Fruit fly (Drosophila melanogaster): ENCODE results near the gene CheB93b.

CheB93b gene

dm6 chr3R:21408823-21409222, at the start of gene CheB93b:
CheB93b (plus strand) TSS chr3R:21409123.
- TF ChIP-seq usp (GFP tag; optimal IDR thresholded peaks at IDR 0.05), result no peak
- no peak for TF ChIP-seq psq (optimal IDR thresholded peaks at IDR 0.05)
- TF ChIP-seq pan (optimal IDR thresholded peaks at IDR 0.05), result no peak
- TF ChIP-seq CG8478 (optimal IDR thresholded peaks at IDR 0.05), result no peak
- no peak for TF ChIP-seq EcR (GFP tag; optimal IDR thresholded peaks at IDR 0.05)
- TF ChIP-seq Dll (optimal IDR thresholded peaks at IDR 0.05), result no peak

dm6 chr3R:21359375-21360191, 49.3 kb upstream of the CheB93b start:
- no peak for TF ChIP-seq CG8478 (optimal IDR thresholded peaks at IDR 0.05)
- no peak for TF ChIP-seq psq (optimal IDR thresholded peaks at IDR 0.05)

dm6 chr3R:21360192-21360535, 48.8 kb upstream of the CheB93b start:
- no peak for TF ChIP-seq psq (optimal IDR thresholded peaks at IDR 0.05)
- no peak for TF ChIP-seq usp (GFP tag; optimal IDR thresholded peaks at IDR 0.05)
- TF ChIP-seq pan (optimal IDR thresholded peaks at IDR 0.05), result no peak
- no peak for TF ChIP-seq CG8478 (optimal IDR thresholded peaks at IDR 0.05)
- TF ChIP-seq Dll (optimal IDR thresholded peaks at IDR 0.05), result no peak
- TF ChIP-seq EcR (GFP tag; optimal IDR thresholded peaks at IDR 0.05), result no peak

dm6 chr3R:21365262-21365661, 43.7 kb upstream of the CheB93b start:
- no peak for TF ChIP-seq CG8478 (optimal IDR thresholded peaks at IDR 0.05)
- TF ChIP-seq usp (GFP tag; optimal IDR thresholded peaks at IDR 0.05), result no peak
- no peak for TF ChIP-seq Dll (optimal IDR thresholded peaks at IDR 0.05)
- no peak for TF ChIP-seq psq (optimal IDR thresholded peaks at IDR 0.05)
- TF ChIP-seq EcR (GFP tag; optimal IDR thresholded peaks at IDR 0.05), result no peak
- TF ChIP-seq pan (optimal IDR thresholded peaks at IDR 0.05), result no peak

dm6 chr3R:21368444-21368843, 40.5 kb upstream of the CheB93b start:
- no peak for TF ChIP-seq Dll (optimal IDR thresholded peaks at IDR 0.05)
- no peak for TF ChIP-seq usp (GFP tag; optimal IDR thresholded peaks at IDR 0.05)
- no peak for TF ChIP-seq EcR (GFP tag; optimal IDR thresholded peaks at IDR 0.05)

- TF ChIP-seq psq (optimal IDR thresholded peaks at IDR 0.05), result no peak
- no peak for TF ChIP-seq pan (optimal IDR thresholded peaks at IDR 0.05)
- TF ChIP-seq CG8478 (optimal IDR thresholded peaks at IDR 0.05), result peak; percentile 2
Measured at dm6 chr3R:21373403-21374326, 35.3 kb upstream of the CheB93b start.

- TF ChIP-seq usp (GFP tag; optimal IDR thresholded peaks at IDR 0.05) (no peak), Dll (optimal IDR thresholded peaks at IDR 0.05) (no peak), pan (optimal IDR thresholded peaks at IDR 0.05) (no peak), CG8478 (optimal IDR thresholded peaks at IDR 0.05) (peak; percentile 83), EcR (GFP tag; optimal IDR thresholded peaks at IDR 0.05) (no peak), psq (optimal IDR thresholded peaks at IDR 0.05) (no peak)
Measured at dm6 chr3R:21376331-21376761, 32.6 kb upstream of the CheB93b start.

- TF ChIP-seq psq (optimal IDR thresholded peaks at IDR 0.05), result no peak
- TF ChIP-seq usp (GFP tag; optimal IDR thresholded peaks at IDR 0.05), result no peak
- no peak for TF ChIP-seq pan (optimal IDR thresholded peaks at IDR 0.05)
- TF ChIP-seq Dll (optimal IDR thresholded peaks at IDR 0.05), result no peak
- no peak for TF ChIP-seq CG8478 (optimal IDR thresholded peaks at IDR 0.05)
- TF ChIP-seq EcR (GFP tag; optimal IDR thresholded peaks at IDR 0.05), result no peak
Measured at dm6 chr3R:21376859-21377607, 31.9 kb upstream of the CheB93b start.

dm6 chr3R:21378595-21378994, 30.3 kb upstream of the CheB93b start, which contains the start of gene tin:
tin (plus strand) TSS chr3R:21378977.
- no peak for TF ChIP-seq psq (optimal IDR thresholded peaks at IDR 0.05)
- TF ChIP-seq EcR (GFP tag; optimal IDR thresholded peaks at IDR 0.05), result no peak
- no peak for TF ChIP-seq usp (GFP tag; optimal IDR thresholded peaks at IDR 0.05)
- no peak for TF ChIP-seq pan (optimal IDR thresholded peaks at IDR 0.05)
- no peak for TF ChIP-seq Dll (optimal IDR thresholded peaks at IDR 0.05)

dm6 chr3R:21379927-21380326, 29.0 kb upstream of the CheB93b start:
- TF ChIP-seq pan (optimal IDR thresholded peaks at IDR 0.05) (no peak), psq (optimal IDR thresholded peaks at IDR 0.05) (no peak), Dll (optimal IDR thresholded peaks at IDR 0.05) (no peak), EcR (GFP tag; optimal IDR thresholded peaks at IDR 0.05) (no peak), usp (GFP tag; optimal IDR thresholded peaks at IDR 0.05) (no peak), CG8478 (optimal IDR thresholded peaks at IDR 0.05) (no peak)

dm6 chr3R:21386132-21386531, 22.8 kb upstream of the CheB93b start:
- TF ChIP-seq Dll (optimal IDR thresholded peaks at IDR 0.05) (no peak), EcR (GFP tag; optimal IDR thresholded peaks at IDR 0.05) (no peak), CG8478 (optimal IDR thresholded peaks at IDR 0.05) (no peak), psq (optimal IDR thresholded peaks at IDR 0.05) (no peak), pan (optimal IDR thresholded peaks at IDR 0.05) (no peak), usp (GFP tag; optimal IDR thresholded peaks at IDR 0.05) (no peak)
